Fruit fly (Drosophila melanogaster): Measurements from ENCODE around the gene CG17637.

- TF ChIP-seq CTCF (optimal IDR thresholded peaks at IDR 0.05) (no peak), CG8478 (optimal IDR thresholded peaks at IDR 0.05) (no peak)
These were observed 27.3 kb downstream of the CG17637 start for dm6 chr3L:20531257-20531656.
